Fruit fly (Drosophila melanogaster) whole organism, embryonic: Measurements from ENCODE around the gene Utx.
A peak's percentile ranks its signal among the peaks of the same experiment; 100 is the strongest.

Experiments used
- ATbp ChIP-seq: fragments of 200-800 bp; sonication (Bioruptor generic); optimal IDR thresholded peaks from 2 replicates; lab custom pipeline; 2017; ENCODE audit warnings: missing biosample characterization, mild to moderate bottlenecking, missing genetic modification characterization, missing genetic modification reagents
- Abd-B ChIP-seq: fragments of 200-800 bp; sonication (Bioruptor generic); optimal IDR thresholded peaks from 2 replicates; lab custom pipeline; 2018; ENCODE audit warnings: missing biosample characterization, mild to moderate bottlenecking, missing genetic modification characterization, moderate library complexity
- Asciz ChIP-seq: fragments of 200-800 bp; sonication (Bioruptor generic); optimal IDR thresholded peaks from 2 replicates; lab custom pipeline; 2017; ENCODE audit warnings: missing biosample characterization, mild to moderate bottlenecking, missing genetic modification characterization, missing genetic modification reagents
- B-H1 ChIP-seq: fragments of 200-800 bp; sonication (Bioruptor generic); IDR thresholded peaks from 3 replicates; pipeline ENCODE4 v1.3.6; 2022; ENCODE audit warnings: missing biosample characterization, missing genetic modification characterization
- C15 ChIP-seq: fragments of 200-800 bp; sonication (Bioruptor generic); IDR thresholded peaks from 3 replicates; pipeline ENCODE4 v1.3.6; 2022; ENCODE audit warnings: missing biosample characterization, missing genetic modification characterization
- CG10274 ChIP-seq: fragments of 200-800 bp; sonication (Bioruptor generic); optimal IDR thresholded peaks from 3 replicates; lab custom pipeline; 2017; ENCODE audit warnings: missing biosample characterization, mild to moderate bottlenecking, missing genetic modification characterization
- CG10959 ChIP-seq: fragments of 200-800 bp; sonication (Bioruptor generic); IDR thresholded peaks from 2 replicates; pipeline ENCODE4 v1.3.6; 2022; ENCODE audit warnings: missing biosample characterization, missing genetic modification characterization
- CG11247 ChIP-seq: fragments of 200-800 bp; sonication (Bioruptor generic); IDR thresholded peaks from 2 replicates; pipeline ENCODE4 v1.3.6; 2022; ENCODE audit warnings: missing biosample characterization, missing genetic modification characterization
- CG16863 ChIP-seq: fragments of 200-800 bp; sonication (Bioruptor generic); optimal IDR thresholded peaks from 3 replicates; lab custom pipeline; 2016; ENCODE audit warnings: missing biosample characterization, missing genetic modification characterization
- CG17361 ChIP-seq: fragments of 200-800 bp; sonication (Bioruptor generic); IDR thresholded peaks from 3 replicates; pipeline ENCODE4 v1.3.6; 2022; ENCODE audit warnings: missing biosample characterization, missing genetic modification characterization
- CG17385 ChIP-seq: fragments of 200-800 bp; sonication (Bioruptor generic); optimal IDR thresholded peaks from 3 replicates; lab custom pipeline; 2018; ENCODE audit warnings: missing biosample characterization, mild to moderate bottlenecking, missing genetic modification characterization
- CG2116 ChIP-seq: fragments of 200-800 bp; sonication (Bioruptor generic); optimal IDR thresholded peaks from 3 replicates; lab custom pipeline; 2018; ENCODE audit warnings: missing biosample characterization, mild to moderate bottlenecking, missing genetic modification characterization
- CG2129 ChIP-seq: fragments of 200-800 bp; sonication (Bioruptor generic); IDR thresholded peaks from 2 replicates; pipeline ENCODE4 v1.3.6; 2022; ENCODE audit warnings: missing biosample characterization, missing genetic modification characterization; ENCODE audit not compliant: partially characterized antibody
- CG33213 ChIP-seq: fragments of 200-800 bp; sonication (Bioruptor generic); optimal IDR thresholded peaks from 3 replicates; lab custom pipeline; 2016; ENCODE audit warnings: missing biosample characterization, missing genetic modification characterization
- CG4854 ChIP-seq: fragments of 200-800 bp; sonication (Bioruptor generic); optimal IDR thresholded peaks from 2 replicates; lab custom pipeline; 2016; ENCODE audit warnings: missing biosample characterization, missing genetic modification characterization, inconsistent platforms
- CG6272 ChIP-seq: fragments of 200-800 bp; sonication (Bioruptor generic); IDR thresholded peaks from 2 replicates; pipeline ENCODE4 v1.3.6; 2022; ENCODE audit warnings: missing biosample characterization, missing genetic modification characterization
- CG6654 ChIP-seq: fragments of 200-800 bp; sonication (Bioruptor generic); optimal IDR thresholded peaks from 2 replicates; lab custom pipeline; 2017; ENCODE audit warnings: missing biosample characterization, mild to moderate bottlenecking, missing genetic modification characterization
- CG6813 ChIP-seq: fragments of 200-800 bp; sonication (Bioruptor generic); optimal IDR thresholded peaks from 2 replicates; lab custom pipeline; 2017; ENCODE audit warnings: missing biosample characterization, missing genetic modification characterization, mild to moderate bottlenecking, moderate library complexity, missing genetic modification reagents
- CG8359 ChIP-seq: fragments of 200-800 bp; sonication (Bioruptor generic); optimal IDR thresholded peaks from 2 replicates; lab custom pipeline; 2017; ENCODE audit warnings: missing biosample characterization, mild to moderate bottlenecking, missing genetic modification characterization, borderline replicate concordance
- CG8944 ChIP-seq: fragments of 200-800 bp; sonication (Bioruptor generic); optimal IDR thresholded peaks from 3 replicates; lab custom pipeline; 2016; ENCODE audit warnings: missing biosample characterization, missing genetic modification characterization
- CG9876 ChIP-seq: fragments of 200-800 bp; sonication (Bioruptor generic); optimal IDR thresholded peaks from 2 replicates; lab custom pipeline; 2016; ENCODE audit warnings: missing biosample characterization, missing genetic modification characterization
- CkIIα-i1 ChIP-seq: fragments of 200-800 bp; sonication (Bioruptor generic); IDR thresholded peaks from 2 replicates; pipeline ENCODE4 v1.3.6; 2022; ENCODE audit warnings: missing biosample characterization, missing genetic modification characterization
- CrebB ChIP-seq: fragments of 200-800 bp; sonication (Bioruptor generic); optimal IDR thresholded peaks from 3 replicates; lab custom pipeline; 2018; ENCODE audit warnings: missing biosample characterization, mild to moderate bottlenecking, missing genetic modification characterization
- D19B ChIP-seq: fragments of 200-800 bp; sonication (Bioruptor generic); optimal IDR thresholded peaks from 2 replicates; lab custom pipeline; 2017; ENCODE audit warnings: missing biosample characterization, mild to moderate bottlenecking, missing genetic modification characterization
- Fer1 ChIP-seq: fragments of 200-800 bp; sonication (Bioruptor generic); optimal IDR thresholded peaks from 2 replicates; lab custom pipeline; 2017; ENCODE audit warnings: missing biosample characterization, mild to moderate bottlenecking, missing genetic modification characterization
- Gsc ChIP-seq: fragments of 200-800 bp; sonication (Bioruptor generic); IDR thresholded peaks from 2 replicates; pipeline ENCODE4 v1.3.6; 2022; ENCODE audit warnings: missing biosample characterization, missing genetic modification characterization
- HLH3B ChIP-seq: fragments of 200-800 bp; sonication (Bioruptor generic); IDR thresholded peaks from 2 replicates; pipeline ENCODE4 v1.3.6; 2022; ENCODE audit warnings: missing biosample characterization, missing genetic modification characterization
- HmgD ChIP-seq: fragments of 200-800 bp; sonication (Bioruptor generic); optimal IDR thresholded peaks from 3 replicates; lab custom pipeline; 2016; ENCODE audit warnings: missing biosample characterization, missing genetic modification characterization
- Mrtf ChIP-seq: fragments of 200-800 bp; sonication (Bioruptor generic); IDR thresholded peaks from 3 replicates; pipeline ENCODE4 v1.3.6; 2022; ENCODE audit warnings: missing biosample characterization, missing genetic modification characterization
- NC2α ChIP-seq: fragments of 200-800 bp; sonication (Bioruptor generic); optimal IDR thresholded peaks from 2 replicates; lab custom pipeline; 2016; ENCODE audit warnings: missing biosample characterization, missing genetic modification characterization
- Optix ChIP-seq: fragments of 200-800 bp; sonication (Bioruptor generic); IDR thresholded peaks from 3 replicates; pipeline ENCODE4 v1.3.6; 2022; ENCODE audit warnings: missing biosample characterization, missing genetic modification characterization
- Ptx1 ChIP-seq: fragments of 200-800 bp; sonication (Bioruptor generic); IDR thresholded peaks from 2 replicates; pipeline ENCODE4 v1.3.6; 2022; ENCODE audit warnings: missing biosample characterization, missing genetic modification characterization
- Side ChIP-seq: fragments of 200-800 bp; sonication (Bioruptor generic); optimal IDR thresholded peaks from 2 replicates; lab custom pipeline; 2016; ENCODE audit warnings: missing biosample characterization, missing genetic modification characterization
- Taf1 ChIP-seq: fragments of 200-800 bp; sonication (Bioruptor generic); IDR thresholded peaks from 2 replicates; pipeline ENCODE4 v1.3.6; 2022; ENCODE audit warnings: missing biosample characterization, missing genetic modification characterization
- Tbp ChIP-seq: fragments of >200 bp; optimal IDR thresholded peaks from 2 replicates; lab custom pipeline; 2018; ENCODE audit warnings: missing biosample characterization, missing genetic modification characterization
- ab ChIP-seq: fragments of 200-800 bp; sonication (Bioruptor generic); optimal IDR thresholded peaks from 2 replicates; lab custom pipeline; 2016; ENCODE audit warnings: missing biosample characterization, missing genetic modification characterization
- ap ChIP-seq: fragments of 200-800 bp; sonication (Bioruptor generic); IDR thresholded peaks from 2 replicates; pipeline ENCODE4 v1.3.6; 2022; ENCODE audit warnings: missing biosample characterization, missing genetic modification characterization
- cato ChIP-seq: fragments of 200-800 bp; sonication (Bioruptor generic); optimal IDR thresholded peaks from 2 replicates; lab custom pipeline; 2016; ENCODE audit warnings: missing biosample characterization, missing genetic modification characterization, borderline replicate concordance
- cg ChIP-seq: fragments of 200-800 bp; sonication (Bioruptor generic); optimal IDR thresholded peaks from 3 replicates; lab custom pipeline; 2019; ENCODE audit warnings: missing biosample characterization, mild to moderate bottlenecking, missing genetic modification characterization, moderate library complexity
- corto ChIP-seq: fragments of 200-800 bp; sonication (Bioruptor generic); optimal IDR thresholded peaks from 2 replicates; lab custom pipeline; 2016; ENCODE audit warnings: missing biosample characterization, mild to moderate bottlenecking, missing genetic modification characterization, moderate library complexity
- dati ChIP-seq: fragments of 200-800 bp; sonication (Bioruptor generic); IDR thresholded peaks from 2 replicates; pipeline ENCODE4 v1.3.6; 2022; ENCODE audit warnings: missing biosample characterization, missing genetic modification characterization
- dimm ChIP-seq: fragments of 200-800 bp; sonication (Bioruptor generic); IDR thresholded peaks from 2 replicates; pipeline ENCODE4 v1.3.6; 2022; ENCODE audit warnings: missing biosample characterization, missing genetic modification characterization
- ems ChIP-seq: fragments of 200-800 bp; sonication (Bioruptor generic); optimal IDR thresholded peaks from 3 replicates; lab custom pipeline; 2016; ENCODE audit warnings: missing biosample characterization, missing genetic modification characterization
- fru ChIP-seq: fragments of >200 bp; optimal IDR thresholded peaks from 2 replicates; lab custom pipeline; 2017
- ftz-f1 ChIP-seq: fragments of 200-800 bp; sonication (Bioruptor generic); optimal IDR thresholded peaks from 2 replicates; lab custom pipeline; 2016; ENCODE audit warnings: missing biosample characterization, missing genetic modification characterization
- grau ChIP-seq: fragments of 200-800 bp; optimal IDR thresholded peaks from 3 replicates; lab custom pipeline; 2019; ENCODE audit warnings: missing biosample characterization, mild to moderate bottlenecking, missing genetic modification characterization, moderate library complexity
- gro ChIP-seq: fragments of 200-800 bp; sonication (Bioruptor generic); optimal IDR thresholded peaks from 2 replicates; lab custom pipeline; 2016; ENCODE audit warnings: missing biosample characterization, missing genetic modification characterization
- mam ChIP-seq: fragments of 200-800 bp; sonication (Bioruptor generic); optimal IDR thresholded peaks from 3 replicates; lab custom pipeline; 2016; ENCODE audit warnings: missing biosample characterization, missing genetic modification characterization
- oc ChIP-seq: fragments of 200-800 bp; sonication (Bioruptor generic); optimal IDR thresholded peaks from 2 replicates; lab custom pipeline; 2018; ENCODE audit warnings: missing biosample characterization, mild to moderate bottlenecking, missing genetic modification characterization, moderate library complexity
- onecut ChIP-seq: fragments of 200-800 bp; sonication (Bioruptor generic); IDR thresholded peaks from 2 replicates; pipeline ENCODE4 v1.3.6; 2022; ENCODE audit warnings: missing biosample characterization, missing genetic modification characterization
- pros ChIP-seq: fragments of 200-800 bp; sonication (Bioruptor generic); optimal IDR thresholded peaks from 3 replicates; lab custom pipeline; 2019; ENCODE audit warnings: missing biosample characterization, mild to moderate bottlenecking, missing genetic modification characterization, moderate library complexity
- sisA ChIP-seq: fragments of 200-800 bp; sonication (Bioruptor generic); IDR thresholded peaks from 2 replicates; pipeline ENCODE4 v1.3.6; 2022; ENCODE audit warnings: missing biosample characterization, missing genetic modification characterization
- sr ChIP-seq: fragments of 200-800 bp; sonication (Bioruptor generic); IDR thresholded peaks from 3 replicates; pipeline ENCODE4 v1.3.6; 2022; ENCODE audit warnings: missing biosample characterization, missing genetic modification characterization
- ssp ChIP-seq: fragments of 200-800 bp; sonication (Bioruptor generic); IDR thresholded peaks from 2 replicates; pipeline ENCODE4 v1.3.6; 2022; ENCODE audit warnings: missing biosample characterization, missing genetic modification characterization

Gene Utx

dm6 chr2L:10250441-10250847 is 28.2 kb downstream of the Utx start, which contains the start of the genes bsk and CG31717 (continued):
- TF ChIP-seq dati (GFP tag; lab: Robert Waterston, UW): no peak
- TF ChIP-seq HLH3B: no peak
- TF ChIP-seq dimm (GFP tag; lab: Robert Waterston, UW): no peak
- TF ChIP-seq Side: no peak
- no peak for TF ChIP-seq Gsc
- TF ChIP-seq cg: no peak
- no peak for TF ChIP-seq HmgD (GFP tag; lab: Kevin White, UChicago)
- no peak for TF ChIP-seq corto (GFP tag; lab: Kevin White, UChicago)
- no peak for TF ChIP-seq Abd-B
- TF ChIP-seq ems (GFP tag; lab: Kevin White, UChicago): no peak
- no peak for TF ChIP-seq Mrtf (GFP tag; lab: Robert Waterston, UW)
- TF ChIP-seq CG17361 (GFP tag; lab: Robert Waterston, UW): no peak
- no peak for TF ChIP-seq ftz-f1 (GFP tag; lab: Kevin White, UChicago)
- TF ChIP-seq sr: no peak
- no peak for TF ChIP-seq Taf1 (GFP tag; lab: Robert Waterston, UW)
- TF ChIP-seq B-H1 (GFP tag; lab: Robert Waterston, UW): no peak
- TF ChIP-seq Asciz (GFP tag; lab: Kevin White, UChicago): no peak
- TF ChIP-seq CkIIα-i1: no peak
- no peak for TF ChIP-seq Tbp (GFP tag; lab: Kevin White, UChicago)
- no peak for TF ChIP-seq C15
- TF ChIP-seq CG2116 (GFP tag; lab: Kevin White, UChicago): peak; percentile 78
- no peak for TF ChIP-seq CG2129 (GFP tag; lab: Robert Waterston, UW)
- no peak for TF ChIP-seq CG17385 (GFP tag; lab: Kevin White, UChicago)
- no peak for TF ChIP-seq CG16863 (GFP tag; lab: Kevin White, UChicago)
- TF ChIP-seq onecut (GFP tag; lab: Robert Waterston, UW): peak; percentile 31; the same call in 1 of the 2 replicates
- TF ChIP-seq NC2α (GFP tag; lab: Kevin White, UChicago): no peak
- TF ChIP-seq oc (tag; lab: Kevin White, UChicago): no peak
- no peak for TF ChIP-seq CG10959 (GFP tag; lab: Robert Waterston, UW)
- no peak for TF ChIP-seq CG8944 (GFP tag; lab: Kevin White, UChicago)
- no peak for TF ChIP-seq sisA (GFP tag; lab: Robert Waterston, UW)
- no peak for TF ChIP-seq Optix (GFP tag; lab: Robert Waterston, UW)
- TF ChIP-seq CG33213: no peak
- TF ChIP-seq ssp: no peak
- no peak for TF ChIP-seq CG6813 (GFP tag; lab: Kevin White, UChicago)
- no peak for TF ChIP-seq CG9876 (GFP tag; lab: Kevin White, UChicago)
- TF ChIP-seq CG11247 (GFP tag; lab: Robert Waterston, UW): no peak
- TF ChIP-seq fru (lab: Kevin White, UChicago): no peak
- TF ChIP-seq Ptx1 (GFP tag; lab: Robert Waterston, UW): no peak
- no peak for TF ChIP-seq mam (GFP tag; lab: Kevin White, UChicago)
- no peak for TF ChIP-seq grau (tag; lab: Kevin White, UChicago)
- TF ChIP-seq cato (GFP tag; lab: Kevin White, UChicago): no peak
- no peak for TF ChIP-seq pros (GFP tag; lab: Kevin White, UChicago)
- no peak for TF ChIP-seq CG10274 (GFP tag; lab: Kevin White, UChicago)
- no peak for TF ChIP-seq CG4854 (GFP tag; lab: Kevin White, UChicago)
- TF ChIP-seq CrebB (tag; lab: Kevin White, UChicago): no peak
- TF ChIP-seq ab (GFP tag; lab: Kevin White, UChicago): no peak
- TF ChIP-seq CG8359 (GFP tag; lab: Kevin White, UChicago): no peak
- no peak for TF ChIP-seq ap
- no peak for TF ChIP-seq ATbp (GFP tag; lab: Kevin White, UChicago)
- TF ChIP-seq CG6272 (GFP tag; lab: Robert Waterston, UW): no peak
- TF ChIP-seq gro (GFP tag; lab: Kevin White, UChicago): no peak
- TF ChIP-seq CG6654 (GFP tag; lab: Kevin White, UChicago): no peak
- TF ChIP-seq Fer1 (GFP tag; lab: Kevin White, UChicago): no peak
- no peak for TF ChIP-seq D19B (GFP tag; lab: Kevin White, UChicago)
